Worm (Caenorhabditis elegans) whole organism, L1 larva: Measurements from ENCODE around the gene rps-18.

Experiments
- C16A3.4 ChIP-seq: fragments of 150-350 bp; optimal IDR thresholded peaks from 2 replicates; lab custom pipeline; 2014; ENCODE audit warnings: missing biosample characterization, missing genetic modification characterization
- Y116A8C.19 ChIP-seq: sonication (generic microtip); optimal IDR thresholded peaks from 2 replicates; lab custom pipeline; 2016; ENCODE audit warnings: missing compliant biosample characterization, missing genetic modification characterization, borderline replicate concordance
- aha-1 ChIP-seq: fragments of 150-350 bp; optimal IDR thresholded peaks from 2 replicates; lab custom pipeline; 2014; ENCODE audit warnings: missing biosample characterization, missing genetic modification characterization
- aly-2 ChIP-seq: fragments of 150-350 bp; optimal IDR thresholded peaks from 2 replicates; lab custom pipeline; 2014; ENCODE audit warnings: missing biosample characterization, missing genetic modification characterization
- ama-1 ChIP-seq: fragments of 150-350 bp; optimal IDR thresholded peaks from 2 replicates; lab custom pipeline; 2014
- blmp-1 ChIP-seq: fragments of 150-350 bp; optimal IDR thresholded peaks from 2 replicates; lab custom pipeline; 2014; ENCODE audit warnings: missing biosample characterization, missing genetic modification characterization
- ceh-63 ChIP-seq: fragments of 200-800 bp; sonication (Bioruptor generic); optimal IDR thresholded peaks from 2 replicates; lab custom pipeline; 2018; ENCODE audit warnings: mild to moderate bottlenecking, missing genetic modification characterization, missing compliant biosample characterization
- ceh-8 ChIP-seq: fragments of 200-800 bp; sonication (Bioruptor generic); optimal IDR thresholded peaks from 2 replicates; lab custom pipeline; 2018; ENCODE audit warnings: mild to moderate bottlenecking, missing genetic modification characterization, moderate library complexity, missing compliant biosample characterization
- ceh-90 ChIP-seq: sonication (generic microtip); optimal IDR thresholded peaks from 2 replicates; lab custom pipeline; 2016; ENCODE audit warnings: missing genetic modification characterization, missing compliant biosample characterization
- dsc-1 ChIP-seq: sonication (generic microtip); optimal IDR thresholded peaks from 2 replicates; lab custom pipeline; 2016; ENCODE audit warnings: mild to moderate bottlenecking, missing genetic modification characterization, missing compliant biosample characterization
- efl-1 ChIP-seq, 4 experiments: fragments of 150-350 bp; optimal IDR thresholded peaks in 3 of 4; peaks in 1 of 4; 1 replicate in 1 of 4; 2 replicates in 3 of 4; lab custom pipeline; 2014; ENCODE audit warnings: missing biosample characterization in 2 of 4, missing genetic modification characterization in 2 of 4, missing genetic modification reagents in 2 of 4
- egl-13 ChIP-seq: sonication (generic microtip); optimal IDR thresholded peaks from 2 replicates; lab custom pipeline; 2016; ENCODE audit warnings: missing genotype, missing genetic modification reagents, missing genetic modification characterization, missing compliant biosample characterization
- egl-27 ChIP-seq, 2 experiments: fragments of 150-350 bp in 1 of 2; sonication (generic microtip); optimal IDR thresholded peaks; 3 replicates each; lab custom pipeline; 2017 to 2018; ENCODE audit warnings: missing biosample characterization in 2 of 2, missing genetic modification characterization in 2 of 2, missing genetic modification reagents in 2 of 2
- elt-3 ChIP-seq, 6 experiments: fragments of 150-350 bp in 1 of 6; sonication (generic microtip); optimal IDR thresholded peaks; 2 replicates each; lab custom pipeline; 2017 to 2018; ENCODE audit warnings: missing biosample characterization in 6 of 6, missing genetic modification characterization in 6 of 6, inconsistent platforms in 1 of 6
- ets-5 ChIP-seq: fragments of 200-800 bp; sonication (Bioruptor generic); IDR thresholded peaks from 2 replicates; pipeline ENCODE4 v1.3.6; 2022; ENCODE audit warnings: missing genetic modification characterization, missing compliant biosample characterization
- fkh-10 ChIP-seq: sonication (generic microtip); optimal IDR thresholded peaks from 2 replicates; lab custom pipeline; 2017; ENCODE audit warnings: missing biosample characterization, missing genetic modification reagents, missing genetic modification characterization
- fkh-4 ChIP-seq: sonication (generic microtip); optimal IDR thresholded peaks from 2 replicates; lab custom pipeline; 2016; ENCODE audit warnings: missing compliant biosample characterization, missing genetic modification characterization, borderline replicate concordance
- grh-1 ChIP-seq: fragments of 200-800 bp; sonication (Bioruptor generic); IDR thresholded peaks from 2 replicates; pipeline ENCODE4 v1.3.6; 2022; ENCODE audit warnings: missing genetic modification reagents, missing genetic modification characterization, missing compliant biosample characterization
- hlh-4 ChIP-seq: sonication (generic microtip); optimal IDR thresholded peaks from 2 replicates; lab custom pipeline; 2016; ENCODE audit warnings: mild to moderate bottlenecking, missing genetic modification characterization, missing compliant biosample characterization
- jun-1 ChIP-seq: fragments of 150-350 bp; optimal IDR thresholded peaks from 2 replicates; lab custom pipeline; 2014; ENCODE audit warnings: missing biosample characterization, missing genetic modification reagents, missing genetic modification characterization
- lin-13 ChIP-seq: fragments of 150-350 bp; optimal IDR thresholded peaks from 2 replicates; lab custom pipeline; 2014; ENCODE audit warnings: missing biosample characterization, missing genetic modification reagents, missing genetic modification characterization
- lin-35 ChIP-seq, 2 experiments: fragments of 150-350 bp; optimal IDR thresholded peaks; 2 replicates each; lab custom pipeline; 2014; ENCODE audit warnings: missing biosample characterization in 2 of 2, missing genetic modification characterization in 2 of 2, missing genetic modification reagents in 2 of 2
- lin-39 ChIP-seq: fragments of 150-350 bp; optimal IDR thresholded peaks from 2 replicates; lab custom pipeline; 2014; ENCODE audit warnings: missing biosample characterization, missing genetic modification reagents, missing genetic modification characterization
- lsy-2 ChIP-seq, 2 experiments: fragments of 150-350 bp; optimal IDR thresholded peaks; 2 replicates each; lab custom pipeline; 2014; ENCODE audit warnings: missing biosample characterization in 2 of 2, missing genetic modification characterization in 2 of 2
- mab-9 ChIP-seq: fragments of 200-800 bp; sonication (Bioruptor generic); IDR thresholded peaks from 2 replicates; pipeline ENCODE4 v1.3.6; 2022; ENCODE audit warnings: missing genetic modification reagents, missing genetic modification characterization, missing compliant biosample characterization
- nhr-12 ChIP-seq: sonication (generic microtip); optimal IDR thresholded peaks from 2 replicates; lab custom pipeline; 2017; ENCODE audit warnings: missing biosample characterization, missing genetic modification characterization
- nhr-19 ChIP-seq: fragments of 200-800 bp; sonication (Bioruptor generic); conservative IDR thresholded peaks from 2 replicates; pipeline ENCODE4 v1.3.6; 2022; ENCODE audit warnings: missing genetic modification characterization, missing compliant biosample characterization
- nhr-20 ChIP-seq: sonication (generic microtip); optimal IDR thresholded peaks from 2 replicates; lab custom pipeline; 2016; ENCODE audit warnings: mild to moderate bottlenecking, missing genetic modification characterization, missing compliant biosample characterization
- nhr-237 ChIP-seq: fragments of 150-350 bp; optimal IDR thresholded peaks from 2 replicates; lab custom pipeline; 2014; ENCODE audit warnings: missing biosample characterization, missing genetic modification characterization
- nhr-71 ChIP-seq: sonication (generic microtip); optimal IDR thresholded peaks from 2 replicates; lab custom pipeline; 2016; ENCODE audit warnings: mild to moderate bottlenecking, missing genetic modification characterization, moderate library complexity, missing compliant biosample characterization
- nhr-76 ChIP-seq: sonication (generic microtip); optimal IDR thresholded peaks from 2 replicates; lab custom pipeline; 2017; ENCODE audit warnings: missing biosample characterization, missing genetic modification characterization
- nhr-84 ChIP-seq: sonication (generic microtip); optimal IDR thresholded peaks from 2 replicates; lab custom pipeline; 2017; ENCODE audit warnings: missing biosample characterization, missing genetic modification characterization
- nhr-85 ChIP-seq: sonication (generic microtip); peaks from one replicate; lab custom pipeline; 2016; ENCODE audit warnings: missing genetic modification characterization, inconsistent platforms, missing compliant biosample characterization
- nhr-90 ChIP-seq: sonication (generic microtip); optimal IDR thresholded peaks from 2 replicates; lab custom pipeline; 2016; ENCODE audit warnings: mild to moderate bottlenecking, missing genetic modification characterization, missing compliant biosample characterization; ENCODE audit not compliant: poor library complexity
- pag-3 ChIP-seq: sonication (generic microtip); optimal IDR thresholded peaks from 2 replicates; lab custom pipeline; 2017; ENCODE audit warnings: missing genetic modification characterization, mild to moderate bottlenecking, missing compliant biosample characterization, antibody characterized with exemption, borderline replicate concordance; ENCODE audit not compliant: insufficient read depth
- pax-3 ChIP-seq: fragments of 200-800 bp; sonication (Bioruptor generic); optimal IDR thresholded peaks from 2 replicates; lab custom pipeline; 2018; ENCODE audit warnings: mild to moderate bottlenecking, missing genetic modification characterization, moderate library complexity, missing compliant biosample characterization
- snpc-4 ChIP-seq: fragments of 150-350 bp; optimal IDR thresholded peaks from 2 replicates; lab custom pipeline; 2014; ENCODE audit warnings: missing biosample characterization, missing genetic modification characterization
- sup-37 ChIP-seq: fragments of 200-800 bp; sonication (Bioruptor generic); optimal IDR thresholded peaks from 2 replicates; lab custom pipeline; 2018; ENCODE audit warnings: mild to moderate bottlenecking, missing genetic modification characterization, missing compliant biosample characterization
- swsn-7 ChIP-seq: sonication (generic microtip); optimal IDR thresholded peaks from 2 replicates; lab custom pipeline; 2016; ENCODE audit warnings: missing genetic modification characterization, missing compliant biosample characterization
- unc-62 ChIP-seq: fragments of 150-350 bp; optimal IDR thresholded peaks from 2 replicates; lab custom pipeline; 2014; ENCODE audit warnings: missing biosample characterization, missing genetic modification reagents, missing genetic modification characterization
- unc-86 ChIP-seq: sonication (generic microtip); optimal IDR thresholded peaks from 2 replicates; lab custom pipeline; 2016; ENCODE audit warnings: missing genetic modification characterization, missing compliant biosample characterization
- vab-15 ChIP-seq: sonication (generic microtip); optimal IDR thresholded peaks from 2 replicates; lab custom pipeline; 2017; ENCODE audit warnings: missing genotype, mild to moderate bottlenecking, missing genetic modification characterization, missing compliant biosample characterization
- zag-1 ChIP-seq: fragments of 150-350 bp; optimal IDR thresholded peaks from 2 replicates; lab custom pipeline; 2014; ENCODE audit warnings: missing biosample characterization, missing genetic modification characterization
- ztf-4 ChIP-seq: fragments of 150-350 bp; optimal IDR thresholded peaks from 2 replicates; lab custom pipeline; 2014; ENCODE audit warnings: missing biosample characterization, missing genetic modification characterization

rps-18 gene

DNA sequence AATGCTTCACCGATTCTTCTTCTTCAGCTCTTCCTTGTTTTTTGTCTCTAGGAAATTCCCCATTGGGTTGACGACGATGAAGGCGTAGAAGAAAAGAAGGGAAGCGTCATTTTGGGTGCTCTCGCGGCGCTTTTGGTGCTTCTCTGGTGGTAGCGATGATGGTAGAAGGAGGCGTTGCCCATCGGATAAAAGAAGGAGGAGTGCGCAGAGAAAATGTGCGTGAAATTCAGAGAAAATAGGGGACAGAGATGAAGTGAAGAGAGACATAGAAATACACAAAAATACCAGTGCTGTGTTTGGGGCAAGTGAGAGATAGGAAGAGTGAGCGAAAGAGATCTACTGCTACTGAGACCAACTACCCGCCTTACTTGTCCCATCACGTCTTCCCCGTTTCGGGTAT, 18.6 kb upstream of the rps-18 start, which contains the start of gene oig-5:
Gene oig-5, plus strand, starts transcription at position 301 of the 400 bp plus-strand sequence.
- peak; percentile 5 for TF ChIP-seq ceh-8 (GFP tag; lab: Kevin White, UChicago)
- TF ChIP-seq hlh-4 (tag; lab: Kevin White, UChicago) = no peak
- TF ChIP-seq mab-9 (GFP tag; lab: Robert Waterston, UW) = 0 out of 2 replicates have a peak, but pooled peaks have one; percentile 7
- TF ChIP-seq, all 84 proteins: peak for 2

DNA sequence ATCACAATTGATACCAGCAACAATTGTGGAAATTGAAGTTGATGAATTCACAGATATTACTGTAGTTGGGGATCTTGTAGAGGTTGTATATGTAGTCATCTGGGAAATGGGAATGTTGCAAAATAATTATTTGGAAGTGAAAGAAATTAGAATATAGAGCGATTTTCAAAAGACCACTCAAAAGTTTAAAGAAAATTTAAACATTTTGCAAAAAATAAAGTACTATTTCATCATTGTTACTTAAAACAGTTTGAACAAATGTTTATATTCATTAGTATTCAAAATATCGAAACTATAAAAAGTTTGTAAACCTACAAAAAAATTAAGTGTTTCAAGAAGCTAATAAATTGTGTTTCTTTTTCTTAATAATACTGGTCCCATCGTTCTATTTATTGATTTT, 9.2 kb upstream of the rps-18 start, which contains the start of gene Y57G11C.46:
Gene Y57G11C.46, minus strand, starts transcription at position 101 of the 400 bp plus-strand sequence.
- TF ChIP-seq dsc-1 (tag; lab: Kevin White, UChicago) = no peak
- TF ChIP-seq ztf-4 (tag; lab: Kevin White, UChicago) = no peak
- TF ChIP-seq sup-37 = no peak
- TF ChIP-seq Y116A8C.19 (tag; lab: Kevin White, UChicago) = no peak
- TF ChIP-seq lin-35 (GFP tag; optimal IDR thresholded peaks at IDR 0.05; lab: Kevin White, UChicago) = no peak
- no peak for TF ChIP-seq pag-3 (tag; lab: Kevin White, UChicago)
- TF ChIP-seq unc-62 (GFP tag; lab: Kevin White, UChicago) = no peak
- no peak for TF ChIP-seq fkh-4 (tag; lab: Kevin White, UChicago)
- TF ChIP-seq nhr-19 (GFP tag; lab: Robert Waterston, UW) = no peak
- no peak for TF ChIP-seq nhr-84 (tag; lab: Kevin White, UChicago)
- no peak for TF ChIP-seq ama-1
- no peak for TF ChIP-seq C16A3.4

DNA sequence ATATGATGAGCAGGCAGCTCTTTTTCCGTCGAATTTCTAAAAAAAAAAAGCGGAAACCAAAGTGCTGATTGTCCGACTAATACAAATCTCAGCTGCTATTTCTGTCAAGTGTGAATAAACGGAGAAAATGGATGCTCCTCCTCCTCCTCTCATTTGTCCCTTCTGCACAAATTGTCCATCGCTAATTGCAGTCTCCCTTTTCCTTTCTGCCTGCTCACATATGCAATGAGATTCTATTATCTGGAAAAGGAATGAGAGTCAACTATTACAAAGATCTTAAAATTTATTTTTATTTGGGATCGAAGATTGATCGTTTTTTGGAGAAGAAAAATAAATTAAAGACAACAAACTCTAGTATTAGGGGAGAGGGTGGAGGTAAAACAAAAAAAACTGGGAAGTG, 3.2 kb upstream of the rps-18 start:
- TF ChIP-seq nhr-71 (peak; percentile 38), ztf-4 (tag; lab: Kevin White, UChicago) (peak; percentile 37), lin-13 (no peak), jun-1 (tag; lab: Kevin White, UChicago) (no peak), unc-86 (tag; lab: Kevin White, UChicago) (no peak), ama-1 (peak; percentile 38), nhr-85 (tag; lab: Kevin White, UChicago) (peak; percentile 13), nhr-90 (peak; percentile 45), efl-1 (optimal IDR thresholded peaks at IDR 0.05; lab: Kevin White, UChicago) (peak in 1 of 2 experiments; percentile 3), efl-1 (GFP tag; optimal IDR thresholded peaks at IDR 0.05 in 1 of 2; lab: Kevin White, UChicago) (no peak), swsn-7 (tag; lab: Kevin White, UChicago) (peak; percentile 10), blmp-1 (tag; lab: Kevin White, UChicago) (no peak), elt-3 (tag; optimal IDR thresholded peaks at IDR 0.05; lab: Kevin White, UChicago) (peak in 1 of 6 experiments; percentile 2), aly-2 (tag; lab: Kevin White, UChicago) (peak; percentile 95), lsy-2 (tag; optimal IDR thresholded peaks at IDR 0.05; lab: Kevin White, UChicago) (peak; percentile 18 to 25)

ce11 chrIV:14824201-14824600, 1.3 kb upstream of the rps-18 start:
- TF ChIP-seq nhr-76 (tag; lab: Kevin White, UChicago) (no peak), nhr-12 (no peak), zag-1 (tag; lab: Kevin White, UChicago) (no peak), egl-27 (tag; optimal IDR thresholded peaks at IDR 0.05; lab: Kevin White, UChicago) (no peak), nhr-237 (tag; lab: Kevin White, UChicago) (no peak), lin-39 (no peak), Y116A8C.19 (tag; lab: Kevin White, UChicago) (no peak)

ce11 chrIV:14824878-14825352, 564 bp upstream of the rps-18 start, which contains the start of gene sec-61.A:
Gene sec-61.A, minus strand, starts transcription at chrIV:14825264.
- TF ChIP-seq vab-15 (tag; lab: Kevin White, UChicago) = peak; percentile 34
- peak; percentile 87 for TF ChIP-seq nhr-20 (tag; lab: Kevin White, UChicago)
- peak; percentile 84 for TF ChIP-seq swsn-7 (tag; lab: Kevin White, UChicago)
- TF ChIP-seq ztf-4 (tag; lab: Kevin White, UChicago) = no peak
- peak; percentile 82 for TF ChIP-seq grh-1 (GFP tag; lab: Robert Waterston, UW)
- peak; percentile 76 for TF ChIP-seq pax-3 (tag; lab: Kevin White, UChicago)
- TF ChIP-seq jun-1 (tag; lab: Kevin White, UChicago) = peak; percentile 2
- TF ChIP-seq egl-13 (tag; lab: Kevin White, UChicago) = peak; percentile 63
- TF ChIP-seq ceh-90 = peak; percentile 50
- no peak for TF ChIP-seq ceh-63
- TF ChIP-seq Y116A8C.19 (tag; lab: Kevin White, UChicago) = no peak
- TF ChIP-seq ets-5 = no peak
- TF ChIP-seq aha-1 (tag; lab: Kevin White, UChicago) = no peak
- TF ChIP-seq fkh-10 (GFP tag; lab: Kevin White, UChicago) = peak; percentile 46
- peak; percentile 51 for TF ChIP-seq snpc-4 (tag; lab: Kevin White, UChicago)
- TF ChIP-seq pag-3 (tag; lab: Kevin White, UChicago) = no peak
